Fruit fly (Drosophila melanogaster): Measurements from ENCODE around the gene CG17028.

CG17028 gene

DNA sequence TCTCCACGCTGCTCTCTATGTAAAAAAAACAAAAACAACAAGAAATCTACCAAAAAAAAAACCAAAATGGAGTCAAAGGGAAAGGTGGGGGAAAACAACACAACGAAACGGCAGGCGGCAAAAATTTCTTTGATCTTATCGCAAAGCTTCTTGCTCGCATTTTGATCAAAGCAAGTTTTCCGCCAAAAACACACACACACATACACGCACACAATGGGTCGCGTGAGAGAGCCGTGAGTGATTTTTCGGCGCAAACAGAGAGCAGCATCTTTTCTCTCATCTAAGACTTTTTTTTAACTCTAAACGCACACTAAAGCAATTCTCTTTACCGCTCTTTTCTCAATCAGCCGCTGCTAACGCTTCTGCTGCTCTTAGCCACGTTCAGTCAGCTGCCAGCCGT lies 50.6 kb downstream of the CG17028 start:
- TF ChIP-seq CG8478 (optimal IDR thresholded peaks at IDR 0.05) (no peak), pan (optimal IDR thresholded peaks at IDR 0.05) (no peak), EcR (GFP tag; optimal IDR thresholded peaks at IDR 0.05) (no peak), Dll (optimal IDR thresholded peaks at IDR 0.05) (no peak), psq (optimal IDR thresholded peaks at IDR 0.05) (no peak), usp (GFP tag; optimal IDR thresholded peaks at IDR 0.05) (no peak)

Data from whole organism.